Worm (Caenorhabditis elegans): ENCODE results near the gene F21C10.4.

F21C10.4 gene

DNA sequence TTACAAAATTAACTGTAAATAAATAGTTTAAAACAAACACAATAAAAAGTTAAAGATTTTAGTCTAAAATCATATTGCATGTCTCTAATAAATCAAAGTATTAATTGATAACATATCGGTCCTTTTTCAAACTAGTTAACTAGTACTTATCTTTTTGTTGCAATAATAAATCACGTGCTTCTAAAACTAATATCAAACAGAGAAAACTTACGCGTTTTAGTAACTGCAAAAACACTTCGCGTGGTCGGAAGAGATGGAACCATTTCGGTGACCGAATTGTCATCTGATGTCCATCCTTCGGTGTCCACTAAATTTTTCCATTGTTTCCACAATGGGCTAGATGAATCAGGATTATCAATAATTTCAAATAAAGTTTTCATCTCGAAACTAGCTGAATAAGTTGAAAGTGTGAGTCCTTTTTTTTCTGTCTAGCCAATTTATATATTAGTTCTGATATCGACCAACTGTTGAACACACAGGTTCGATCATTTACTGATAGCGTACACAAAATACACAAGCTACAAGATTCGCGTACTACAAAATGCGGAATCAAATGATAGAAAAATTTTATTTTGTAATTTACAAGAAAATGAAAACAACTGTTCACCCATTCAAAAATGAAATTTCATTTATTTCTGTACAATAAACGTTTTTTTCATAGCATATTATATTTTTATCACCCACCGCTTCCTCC is 28.0 kb upstream of the F21C10.4 start, which contains the start of gene F21C10.9:
Gene F21C10.9 (minus strand): TSS at position 417 of the 694 bp plus-strand sequence.
- peak; percentile 5 for TF ChIP-seq fos-1 (tag; optimal IDR thresholded peaks at IDR 0.05)
- no peak for TF ChIP-seq ama-1 (optimal IDR thresholded peaks at IDR 0.05)
- no peak for TF ChIP-seq gmeb-1 (tag; optimal IDR thresholded peaks at IDR 0.05)

DNA sequence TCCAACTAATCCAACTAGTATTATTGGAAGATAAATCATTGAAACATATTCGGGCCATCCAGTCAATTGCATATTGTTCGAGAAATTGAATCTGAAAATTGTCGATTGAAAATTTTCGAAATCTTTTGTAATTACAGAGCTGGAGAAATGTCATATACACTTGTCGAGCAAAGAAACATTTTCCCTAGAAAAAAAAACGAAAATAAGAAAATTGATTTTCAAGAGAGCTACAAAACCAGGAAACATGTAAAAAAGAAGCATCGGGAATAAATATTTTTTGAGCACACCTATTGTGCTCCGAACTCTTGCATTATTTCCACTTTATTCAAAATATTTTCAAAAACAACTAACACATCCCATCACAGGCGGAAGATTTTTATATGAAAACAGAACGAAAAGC is 25.4 kb upstream of the F21C10.4 start, which contains the start of gene frpr-6:
Gene frpr-6 (minus strand): TSS at position 101 of the 400 bp plus-strand sequence.
- TF ChIP-seq nhr-10 (tag; optimal IDR thresholded peaks at IDR 0.05) (no peak), unc-55 (GFP tag; optimal IDR thresholded peaks at IDR 0.05) (no peak), ztf-11 (tag; optimal IDR thresholded peaks at IDR 0.05) (no peak), mab-5 (tag; optimal IDR thresholded peaks at IDR 0.05) (no peak), sem-4 (tag; optimal IDR thresholded peaks at IDR 0.05) (no peak), nhr-23 (tag; optimal IDR thresholded peaks at IDR 0.05) (no peak), nhr-11 (tag; optimal IDR thresholded peaks at IDR 0.05) (no peak), nhr-21 (tag; optimal IDR thresholded peaks at IDR 0.05) (no peak), fos-1 (tag; optimal IDR thresholded peaks at IDR 0.05) (no peak), lsy-2 (tag; optimal IDR thresholded peaks at IDR 0.05) (no peak), lin-39 (tag; optimal IDR thresholded peaks at IDR 0.05) (no peak)

DNA sequence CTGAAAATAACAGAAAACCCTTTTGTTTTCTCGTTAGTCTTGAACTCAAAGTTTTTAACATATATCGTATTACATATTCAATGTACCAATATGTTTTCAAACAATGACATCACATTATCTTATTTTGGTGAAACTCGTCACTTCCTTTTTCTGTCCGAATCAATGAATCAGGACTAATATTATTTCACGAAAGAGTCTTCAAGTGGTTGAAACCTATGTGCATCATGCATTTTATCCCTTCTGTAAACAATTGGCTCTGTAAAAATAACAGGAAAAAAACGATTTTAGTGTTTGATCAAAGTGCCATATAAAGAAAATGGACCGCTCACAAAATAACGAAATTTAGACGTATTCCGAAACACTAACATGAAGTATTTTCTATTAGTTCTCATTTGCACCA is 18.2 kb upstream of the F21C10.4 start, which contains the start of gene F21C10.18:
Gene F21C10.18 (plus strand): TSS at position 301 of the 400 bp plus-strand sequence.
- TF ChIP-seq Y55F3AM.14 (GFP tag; optimal IDR thresholded peaks at IDR 0.05), result no peak
- TF ChIP-seq lin-11 (tag; optimal IDR thresholded peaks at IDR 0.05), result no peak
- no peak for TF ChIP-seq mdl-1 (tag; optimal IDR thresholded peaks at IDR 0.05)
- TF ChIP-seq ZK546.5 (tag; optimal IDR thresholded peaks at IDR 0.05), result no peak
- TF ChIP-seq snpc-4 (tag; optimal IDR thresholded peaks at IDR 0.05), result no peak
- no peak for TF ChIP-seq nhr-21 (tag; optimal IDR thresholded peaks at IDR 0.05)
- TF ChIP-seq nhr-25 (tag; optimal IDR thresholded peaks at IDR 0.05), result no peak

DNA sequence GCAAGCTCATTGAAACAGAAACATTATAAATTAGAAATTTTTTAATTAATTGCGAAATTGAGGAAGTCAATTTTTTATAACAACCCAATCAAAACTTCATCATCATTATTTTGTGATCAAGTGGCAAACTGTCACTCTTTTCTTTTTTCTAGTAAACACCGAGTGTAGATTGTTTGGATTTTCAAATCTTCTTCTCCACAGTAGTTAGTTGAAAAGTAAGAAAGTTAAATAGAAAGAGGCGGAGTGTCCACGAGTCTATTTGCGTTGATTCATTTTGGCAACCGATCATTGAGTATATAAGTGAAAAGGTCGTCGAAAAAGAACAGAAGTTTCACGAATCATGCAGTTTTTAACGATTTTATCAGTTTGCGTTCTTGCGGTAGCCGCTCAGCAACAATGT is 17.1 kb upstream of the F21C10.4 start, which contains the start of gene pqn-31:
Gene pqn-31 (plus strand): TSS at position 301 of the 400 bp plus-strand sequence.
- no peak for TF ChIP-seq unc-55 (GFP tag; optimal IDR thresholded peaks at IDR 0.05)

DNA sequence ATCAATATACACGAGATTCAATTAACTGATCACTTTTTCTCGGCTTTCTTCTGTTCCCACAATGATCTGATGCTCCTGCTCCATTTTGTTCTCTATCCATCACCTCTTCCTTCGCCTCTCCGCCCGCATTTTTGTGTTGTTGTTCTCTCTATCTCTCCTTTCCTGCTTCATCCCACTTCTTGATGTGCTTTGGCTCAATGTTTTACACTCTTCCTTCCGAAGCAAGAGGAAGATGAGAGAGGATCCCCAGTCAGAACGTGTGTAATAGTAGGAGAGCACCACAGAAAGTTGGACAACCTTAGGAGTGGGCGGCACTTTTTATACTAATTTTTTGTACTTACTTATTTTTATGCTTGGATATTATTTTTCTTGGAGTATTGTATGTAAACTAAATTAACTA is 14.5 kb upstream of the F21C10.4 start:
- TF ChIP-seq mdl-1 (tag; optimal IDR thresholded peaks at IDR 0.05), result no peak
- no peak for TF ChIP-seq peb-1 (tag; optimal IDR thresholded peaks at IDR 0.05)
- TF ChIP-seq gmeb-1 (tag; optimal IDR thresholded peaks at IDR 0.05), result no peak
- TF ChIP-seq ztf-1 (GFP tag; conservative IDR thresholded peaks at IDR 0.05), result no peak
- TF ChIP-seq nhr-11 (tag; optimal IDR thresholded peaks at IDR 0.05), result no peak
- no peak for TF ChIP-seq ZK546.5 (tag; optimal IDR thresholded peaks at IDR 0.05)
- no peak for TF ChIP-seq ama-1 (optimal IDR thresholded peaks at IDR 0.05)
- TF ChIP-seq sma-3 (GFP tag; optimal IDR thresholded peaks at IDR 0.05), result no peak
- TF ChIP-seq nhr-129 (tag; optimal IDR thresholded peaks at IDR 0.05), result peak; percentile 46
- TF ChIP-seq nhr-23 (tag; optimal IDR thresholded peaks at IDR 0.05), result no peak
- TF ChIP-seq sem-4 (tag; optimal IDR thresholded peaks at IDR 0.05), result no peak
- no peak for TF ChIP-seq unc-62 (GFP tag; optimal IDR thresholded peaks at IDR 0.05)
- TF ChIP-seq nhr-21 (tag; optimal IDR thresholded peaks at IDR 0.05), result no peak
- TF ChIP-seq lsy-2 (tag; optimal IDR thresholded peaks at IDR 0.05), result no peak
- TF ChIP-seq C34F6.9 (tag; optimal IDR thresholded peaks at IDR 0.05), result no peak
- TF ChIP-seq sma-9 (GFP tag; optimal IDR thresholded peaks at IDR 0.05), result peak; percentile 25
- TF ChIP-seq sma-9 (tag; optimal IDR thresholded peaks at IDR 0.05), result no peak
- TF ChIP-seq ceh-82 (tag; optimal IDR thresholded peaks at IDR 0.05), result no peak
- TF ChIP-seq nhr-10 (tag; optimal IDR thresholded peaks at IDR 0.05), result no peak

DNA sequence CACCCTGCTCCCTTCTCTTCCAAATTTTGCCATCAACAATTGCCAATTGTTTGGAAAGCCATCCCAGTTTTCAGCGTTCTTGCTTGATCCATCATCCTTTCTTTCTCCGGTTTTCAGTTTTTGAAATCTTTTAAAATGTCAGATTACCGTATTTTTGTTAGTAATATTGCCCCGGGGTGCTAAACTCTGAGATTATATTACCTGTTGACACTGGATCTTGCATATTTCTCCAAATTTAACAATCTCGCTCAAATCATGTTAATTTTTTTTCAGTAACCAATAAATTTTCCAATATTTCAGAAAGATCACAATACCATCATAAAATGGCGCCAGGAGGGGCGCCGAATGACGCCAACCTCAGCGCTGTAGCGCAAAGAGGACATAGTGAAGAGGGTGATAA is 13.9 kb upstream of the F21C10.4 start, which contains the start of gene F21C10.7:
Gene F21C10.7 (plus strand): TSS at position 301 of the 400 bp plus-strand sequence.
- TF ChIP-seq fos-1 (tag; optimal IDR thresholded peaks at IDR 0.05) (no peak), ceh-82 (tag; optimal IDR thresholded peaks at IDR 0.05) (no peak), dmd-4 (tag; optimal IDR thresholded peaks at IDR 0.05) (no peak), ceh-16 (tag; optimal IDR thresholded peaks at IDR 0.05) (no peak), Y55F3AM.14 (GFP tag; optimal IDR thresholded peaks at IDR 0.05) (no peak), egl-27 (tag; optimal IDR thresholded peaks at IDR 0.05) (no peak), gmeb-1 (tag; optimal IDR thresholded peaks at IDR 0.05) (no peak), unc-39 (tag; optimal IDR thresholded peaks at IDR 0.05) (no peak), nhr-23 (tag; optimal IDR thresholded peaks at IDR 0.05) (no peak), alr-1 (tag; optimal IDR thresholded peaks at IDR 0.05) (no peak), nhr-6 (tag; optimal IDR thresholded peaks at IDR 0.05) (no peak), snpc-4 (tag; optimal IDR thresholded peaks at IDR 0.05) (no peak), lsy-2 (tag; optimal IDR thresholded peaks at IDR 0.05) (no peak), ztf-11 (tag; optimal IDR thresholded peaks at IDR 0.05) (no peak), R02D3.7 (tag; optimal IDR thresholded peaks at IDR 0.05) (no peak)
